Worm (Caenorhabditis elegans) whole organism, young adult: ENCODE measurements around the gene K07H8.9.

Source experiments
- attf-6 ChIP-seq: fragments of 200-800 bp; sonication (Bioruptor generic); IDR thresholded peaks from 2 replicates; pipeline ENCODE4 v1.3.6; 2022; ENCODE audit warnings: missing genetic modification reagents, missing genetic modification characterization, missing compliant biosample characterization
- dox-1 ChIP-seq: fragments of 200-800 bp; sonication (Bioruptor generic); IDR thresholded peaks from 2 replicates; pipeline ENCODE4 v1.3.6; 2022; ENCODE audit warnings: missing genetic modification reagents, missing genetic modification characterization, missing compliant biosample characterization
- efl-1 ChIP-seq: fragments of 150-350 bp; optimal IDR thresholded peaks from 2 replicates; lab custom pipeline; 2014; ENCODE audit warnings: missing biosample characterization, missing genetic modification reagents, missing genetic modification characterization
- ekl-4 ChIP-seq: fragments of 200-800 bp; sonication (Bioruptor generic); IDR thresholded peaks from 2 replicates; pipeline ENCODE4 v1.3.6; 2022; ENCODE audit warnings: missing genetic modification reagents, missing genetic modification characterization, missing compliant biosample characterization
- nhr-90 ChIP-seq: sonication (generic microtip); optimal IDR thresholded peaks from 2 replicates; lab custom pipeline; 2016; ENCODE audit warnings: missing genotype, mild to moderate bottlenecking, missing genetic modification characterization, missing compliant biosample characterization

DNA sequence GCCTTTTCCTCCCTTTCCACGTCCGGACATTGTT, 47.5 kb upstream of the K07H8.9 start, which contains the start of gene his-31:
- TF ChIP-seq dox-1 (GFP tag; lab: Robert Waterston, UW) = no peak
- no peak for TF ChIP-seq ekl-4 (GFP tag; lab: Robert Waterston, UW)
- TF ChIP-seq efl-1 = no peak
- no peak for TF ChIP-seq nhr-90 (tag; lab: Kevin White, UChicago)
- no peak for TF ChIP-seq attf-6 (GFP tag; lab: Robert Waterston, UW)
